Fruit fly (Drosophila melanogaster) whole organism: Measurements from ENCODE around the gene CG14323.

Source experiments
- CG8478 ChIP-seq: fragments of >200 bp; optimal IDR thresholded peaks from 2 replicates; lab custom pipeline; 2018; ENCODE audit warnings: inconsistent platforms
- pan ChIP-seq: fragments of >200 bp; optimal IDR thresholded peaks from 2 replicates; lab custom pipeline; 2017
- psq ChIP-seq: fragments of >200 bp; optimal IDR thresholded peaks from 2 replicates; lab custom pipeline; 2017
- usp ChIP-seq: fragments of >200 bp; optimal IDR thresholded peaks from 2 replicates; lab custom pipeline; 2017; ENCODE audit warnings: missing biosample characterization, missing genetic modification characterization, mixed read lengths

DNA sequence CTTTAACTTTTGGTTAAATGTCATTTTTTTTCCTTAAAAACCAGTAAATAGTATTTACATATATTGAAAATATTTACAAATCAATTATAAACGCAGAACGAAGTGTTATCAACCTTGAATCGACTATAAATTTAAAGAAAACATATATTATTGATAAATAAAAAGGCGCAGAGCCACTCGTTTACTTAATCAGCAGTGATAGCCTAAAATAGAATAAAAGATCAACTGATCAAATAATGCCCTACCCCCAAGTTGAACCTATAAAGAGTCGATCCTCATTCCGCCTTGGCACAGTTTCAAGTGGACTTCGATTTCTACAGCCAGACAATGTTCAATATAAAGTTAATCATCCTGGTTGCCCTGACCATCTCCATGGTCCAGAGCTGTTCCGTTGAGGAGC lies 25.7 kb downstream of the CG14323 start, which contains the start of gene CG7606:
- TF ChIP-seq usp (GFP tag; lab: Kevin White, UChicago): no peak
- no peak for TF ChIP-seq CG8478 (lab: Kevin White, UChicago)
- no peak for TF ChIP-seq pan
- TF ChIP-seq psq (lab: Kevin White, UChicago): no peak
